Fruit fly (Drosophila melanogaster): ENCODE results near the gene CG43131.

dm6 chr3R:5112409-5112808 is 3.4 kb upstream of the CG43131 start:
- no peak for TF ChIP-seq GATAd (GFP tag; optimal IDR thresholded peaks at IDR 0.05)
- TF ChIP-seq Dfd (GFP tag; optimal IDR thresholded peaks at IDR 0.05), result no peak
- no peak for TF ChIP-seq Vsx2 (GFP tag; optimal IDR thresholded peaks at IDR 0.05; ENCODE audit: partially characterized antibody)
- TF ChIP-seq Hnf4 (GFP tag; optimal IDR thresholded peaks at IDR 0.05), result no peak
- no peak for TF ChIP-seq usp (GFP tag; optimal IDR thresholded peaks at IDR 0.05)
- TF ChIP-seq CG9705 (GFP tag; optimal IDR thresholded peaks at IDR 0.05), result no peak
- no peak for TF ChIP-seq Rel (GFP tag; optimal IDR thresholded peaks at IDR 0.05)
- TF ChIP-seq Rel (tag; optimal IDR thresholded peaks at IDR 0.05), result no peak
- TF ChIP-seq fru (GFP tag; optimal IDR thresholded peaks at IDR 0.05), result no peak
- TF ChIP-seq psq (GFP tag; optimal IDR thresholded peaks at IDR 0.05), result no peak
- no peak for TF ChIP-seq sv (GFP tag; optimal IDR thresholded peaks at IDR 0.05)
- TF ChIP-seq Sp1 (GFP tag; optimal IDR thresholded peaks at IDR 0.05), result no peak
- no peak for TF ChIP-seq dl (GFP tag; optimal IDR thresholded peaks at IDR 0.05; ENCODE audit: insufficient read depth in 1 of 2, partially characterized antibody in 2 of 2)
- no peak for TF ChIP-seq dsf (GFP tag; optimal IDR thresholded peaks at IDR 0.05; ENCODE audit: borderline replicate concordance)
- no peak for TF ChIP-seq Abd-B (GFP tag; optimal IDR thresholded peaks at IDR 0.05)

Measured in whole organism, wandering third instar larva.